Worm (Caenorhabditis elegans) whole organism, late embryonic: Measurements from ENCODE around the gene ugt-32.

Experiments
- ceh-45 ChIP-seq: fragments of 200-800 bp; sonication (Bioruptor generic); IDR thresholded peaks from 2 replicates; pipeline ENCODE4 v1.3.6; 2022; ENCODE audit warnings: missing genetic modification reagents, missing genetic modification characterization, missing compliant biosample characterization
- elt-2 ChIP-seq: sonication (generic microtip); optimal IDR thresholded peaks from 2 replicates; lab custom pipeline; 2016; ENCODE audit warnings: missing genetic modification reagents, missing genetic modification characterization, missing compliant biosample characterization
- eyg-1 ChIP-seq: sonication (generic microtip); optimal IDR thresholded peaks from 2 replicates; lab custom pipeline; 2016; ENCODE audit warnings: missing genotype, missing genetic modification characterization, missing compliant biosample characterization
- nhr-232 ChIP-seq: sonication (generic microtip); optimal IDR thresholded peaks from 2 replicates; lab custom pipeline; 2016; ENCODE audit warnings: missing genetic modification characterization, missing compliant biosample characterization
- pha-2 ChIP-seq: sonication (generic microtip); optimal IDR thresholded peaks from 2 replicates; lab custom pipeline; 2017; ENCODE audit warnings: mild to moderate bottlenecking, missing genetic modification characterization, missing compliant biosample characterization
- sox-4 ChIP-seq: sonication (generic microtip); optimal IDR thresholded peaks from 2 replicates; lab custom pipeline; 2017; ENCODE audit warnings: mild to moderate bottlenecking, missing genetic modification characterization, inconsistent platforms, missing compliant biosample characterization

DNA sequence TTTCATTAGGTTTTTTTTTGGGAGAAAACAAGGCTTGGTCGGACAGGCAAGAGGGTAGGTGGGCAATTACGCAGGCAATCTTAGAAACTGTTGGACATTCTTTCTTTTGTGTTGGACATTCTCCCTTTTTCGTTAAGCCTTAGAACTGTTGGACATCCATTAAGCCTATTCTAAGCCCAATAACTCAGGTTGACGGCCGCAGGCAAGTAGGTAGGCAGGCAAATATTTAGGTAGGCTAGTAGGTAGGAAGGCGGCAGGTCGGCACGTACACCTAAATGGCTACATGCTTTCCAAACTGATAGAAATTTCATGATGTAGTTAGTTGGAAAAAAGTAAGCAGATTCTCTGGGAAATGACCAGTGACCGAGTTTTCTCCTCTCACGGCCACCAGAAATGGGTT, 11.7 kb downstream of the ugt-32 start:
- TF ChIP-seq ceh-45 (GFP tag; lab: Robert Waterston, UW): no peak
- no peak for TF ChIP-seq nhr-232 (tag; lab: Kevin White, UChicago)
- no peak for TF ChIP-seq eyg-1 (tag; lab: Kevin White, UChicago)
- no peak for TF ChIP-seq elt-2 (tag; lab: Kevin White, UChicago)
- TF ChIP-seq sox-4: no peak
- TF ChIP-seq pha-2: no peak
